Worm (Caenorhabditis elegans): ENCODE measurements around the gene srh-185.

DNA sequence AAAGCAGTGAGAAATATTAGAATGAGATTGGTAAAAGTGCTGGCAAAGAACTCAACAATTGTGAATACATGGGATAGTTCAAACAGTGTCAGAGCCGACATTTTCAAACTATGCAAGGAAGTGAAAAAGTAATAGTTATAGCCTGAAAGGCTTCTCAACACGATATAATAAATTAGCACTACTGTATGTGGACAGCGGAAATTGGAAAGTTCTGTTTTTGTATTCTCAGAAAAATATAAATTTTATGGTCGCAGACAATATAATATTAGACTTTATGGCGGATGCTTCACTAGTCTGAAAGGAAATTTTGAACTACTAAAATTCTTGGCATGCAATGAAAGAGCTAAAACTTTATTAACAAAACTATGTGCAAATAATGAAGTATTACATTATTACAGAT, 39.8 kb downstream of the srh-185 start, which contains the start of gene str-69:
- TF ChIP-seq blmp-1 (tag; optimal IDR thresholded peaks at IDR 0.05) (no peak), pha-4 (tag; optimal IDR thresholded peaks at IDR 0.05) (no peak), mls-2 (tag; optimal IDR thresholded peaks at IDR 0.05) (no peak), ceh-83 (GFP tag; optimal IDR thresholded peaks at IDR 0.05) (no peak), lin-13 (tag; optimal IDR thresholded peaks at IDR 0.05) (no peak)
